Fruit fly (Drosophila melanogaster) whole organism, embryonic: ENCODE results near the gene CG6126.
A peak's percentile ranks its signal among the peaks of the same experiment; 100 is the strongest.

ENCODE experiments used
- Adf1 ChIP-seq: fragments of 200-800 bp; sonication (Bioruptor generic); IDR thresholded peaks from 2 replicates; pipeline ENCODE4 v1.3.6; 2022; ENCODE audit warnings: missing biosample characterization, missing genetic modification characterization
- CG10431 ChIP-seq: fragments of 200-800 bp; sonication (Bioruptor generic); optimal IDR thresholded peaks from 3 replicates; lab custom pipeline; 2018; ENCODE audit warnings: missing biosample characterization, mild to moderate bottlenecking, missing genetic modification characterization
- CG10543 ChIP-seq: fragments of 200-800 bp; sonication (Bioruptor generic); optimal IDR thresholded peaks from 3 replicates; lab custom pipeline; 2017; ENCODE audit warnings: missing biosample characterization, mild to moderate bottlenecking, missing genetic modification characterization, moderate library complexity
- CG10565 ChIP-seq: fragments of 200-800 bp; sonication (Bioruptor generic); optimal IDR thresholded peaks from 3 replicates; lab custom pipeline; 2016; ENCODE audit warnings: missing biosample characterization, mild to moderate bottlenecking, missing genetic modification characterization
- CG11093 ChIP-seq: fragments of 200-800 bp; sonication (Bioruptor generic); IDR thresholded peaks from 3 replicates; pipeline ENCODE4 v1.3.6; 2022; ENCODE audit warnings: missing biosample characterization, missing genetic modification characterization
- CG11504 ChIP-seq: fragments of 200-800 bp; sonication (Bioruptor generic); optimal IDR thresholded peaks from 3 replicates; lab custom pipeline; 2019; ENCODE audit warnings: missing biosample characterization, mild to moderate bottlenecking, missing genetic modification characterization, moderate library complexity
- CG11560 ChIP-seq: fragments of 200-800 bp; sonication (Bioruptor generic); IDR thresholded peaks from 3 replicates; pipeline ENCODE4 v1.3.6; 2022; ENCODE audit warnings: missing biosample characterization, missing genetic modification characterization
- CG12155 ChIP-seq: fragments of 200-800 bp; sonication (Bioruptor generic); optimal IDR thresholded peaks from 3 replicates; lab custom pipeline; 2016; ENCODE audit warnings: missing biosample characterization, missing genetic modification characterization
- CG12659 ChIP-seq: fragments of 200-800 bp; sonication (Bioruptor generic); optimal IDR thresholded peaks from 3 replicates; lab custom pipeline; 2017; ENCODE audit warnings: mild to moderate bottlenecking, missing biosample characterization, missing genetic modification reagents, missing genetic modification characterization
- CG13287 ChIP-seq: fragments of 200-800 bp; sonication (Bioruptor generic); IDR thresholded peaks from 2 replicates; pipeline ENCODE4 v1.3.6; 2022; ENCODE audit warnings: missing biosample characterization, missing genetic modification characterization; ENCODE audit not compliant: partially characterized antibody
- CG18011 ChIP-seq: fragments of 200-800 bp; sonication (Bioruptor generic); optimal IDR thresholded peaks from 2 replicates; lab custom pipeline; 2017; ENCODE audit warnings: missing biosample characterization, missing genetic modification characterization, mild to moderate bottlenecking, moderate library complexity, missing genotype
- CG18599 ChIP-seq: fragments of 200-800 bp; sonication (Bioruptor generic); optimal IDR thresholded peaks from 3 replicates; lab custom pipeline; 2017; ENCODE audit warnings: missing biosample characterization, missing genetic modification characterization, mild to moderate bottlenecking, moderate library complexity, missing genetic modification reagents
- CG31441 ChIP-seq: fragments of 200-800 bp; sonication (Bioruptor generic); IDR thresholded peaks from 2 replicates; pipeline ENCODE4 v1.3.6; 2022; ENCODE audit warnings: missing biosample characterization, missing genetic modification characterization
- CG3163 ChIP-seq: fragments of 200-800 bp; sonication (Bioruptor generic); optimal IDR thresholded peaks from 3 replicates; lab custom pipeline; 2016; ENCODE audit warnings: missing biosample characterization, missing genetic modification characterization
- CG34224 ChIP-seq: fragments of 200-800 bp; sonication (Bioruptor generic); IDR thresholded peaks from 3 replicates; pipeline ENCODE4 v1.3.6; 2022; ENCODE audit warnings: missing biosample characterization, missing genetic modification characterization; ENCODE audit not compliant: partially characterized antibody
- CG3726 ChIP-seq: fragments of 200-800 bp; sonication (Bioruptor generic); IDR thresholded peaks from 3 replicates; pipeline ENCODE4, ENCODE4 v1.3.6; 2022; ENCODE audit warnings: missing biosample characterization, missing genetic modification characterization
- CG6854 ChIP-seq: fragments of 200-800 bp; sonication (Bioruptor generic); optimal IDR thresholded peaks from 3 replicates; lab custom pipeline; 2017; ENCODE audit warnings: missing biosample characterization, mild to moderate bottlenecking, missing genetic modification characterization
- CG8290 ChIP-seq, 3 experiments: fragments of 200-800 bp; sonication (Bioruptor generic); optimal IDR thresholded peaks; 2 replicates each; lab custom pipeline; 2016 to 2019; ENCODE audit warnings: missing biosample characterization in 3 of 3, missing genetic modification characterization in 3 of 3, mild to moderate bottlenecking in 2 of 3, moderate library complexity in 1 of 3
- Dek ChIP-seq: fragments of 200-800 bp; sonication (Bioruptor generic); optimal IDR thresholded peaks from 3 replicates; lab custom pipeline; 2019; ENCODE audit warnings: missing biosample characterization, mild to moderate bottlenecking, missing genetic modification characterization, moderate library complexity
- Drgx ChIP-seq: fragments of 200-800 bp; sonication (Bioruptor generic); IDR thresholded peaks from 2 replicates; pipeline ENCODE4 v1.3.6; 2022; ENCODE audit warnings: missing biosample characterization, missing genetic modification characterization
- Ets65A ChIP-seq: fragments of 200-800 bp; sonication (Bioruptor generic); peaks from one replicate; lab custom pipeline; 2016; ENCODE audit warnings: missing biosample characterization, missing genetic modification characterization
- Fer1 ChIP-seq: fragments of 200-800 bp; sonication (Bioruptor generic); optimal IDR thresholded peaks from 2 replicates; lab custom pipeline; 2017; ENCODE audit warnings: missing biosample characterization, mild to moderate bottlenecking, missing genetic modification characterization
- Fer2 ChIP-seq: fragments of 200-800 bp; sonication (Bioruptor generic); optimal IDR thresholded peaks from 2 replicates; lab custom pipeline; 2018; ENCODE audit warnings: missing biosample characterization, mild to moderate bottlenecking, missing genetic modification characterization, moderate library complexity
- HLH54F ChIP-seq: fragments of 200-800 bp; sonication (Bioruptor generic); optimal IDR thresholded peaks from 3 replicates; lab custom pipeline; 2016; ENCODE audit warnings: missing biosample characterization, missing genetic modification characterization
- Hand ChIP-seq: fragments of 200-800 bp; sonication (Bioruptor generic); optimal IDR thresholded peaks from 2 replicates; lab custom pipeline; 2017; ENCODE audit warnings: mild to moderate bottlenecking, missing biosample characterization, missing genetic modification reagents, missing genetic modification characterization
- Hr78 ChIP-seq, 2 experiments: fragments of 200-800 bp in 1 of 2; fragments of >200 bp in 1 of 2; sonication (Bioruptor generic) in 1 of 2; optimal IDR thresholded peaks; 2 replicates each; lab custom pipeline; 2017 to 2019; ENCODE audit warnings: missing biosample characterization in 2 of 2, missing genetic modification characterization in 2 of 2, mild to moderate bottlenecking in 1 of 2, moderate library complexity in 1 of 2
- Med ChIP-seq: fragments of 200-800 bp; sonication (Bioruptor generic); peaks from one replicate; lab custom pipeline; 2016; ENCODE audit warnings: missing biosample characterization, missing genetic modification characterization, mild to moderate bottlenecking, inconsistent platforms, moderate library complexity
- Opbp ChIP-seq: fragments of 200-800 bp; sonication (Bioruptor generic); IDR thresholded peaks from 3 replicates; pipeline ENCODE4 v1.3.6; 2022; ENCODE audit warnings: missing biosample characterization, missing genetic modification characterization; ENCODE audit not compliant: partially characterized antibody
- Rx ChIP-seq: fragments of 200-800 bp; sonication (Bioruptor generic); IDR thresholded peaks from 2 replicates; pipeline ENCODE4 v1.3.6; 2022; ENCODE audit warnings: missing biosample characterization, missing genetic modification characterization
- Trl ChIP-seq, 3 experiments: fragments of >200 bp in 2 of 3; fragments of 200-800 bp in 1 of 3; sonication (Bioruptor generic) in 1 of 3; optimal IDR thresholded peaks; 2 replicates in 1 of 3; 3 replicates in 2 of 3; lab custom pipeline; 2016 to 2017; ENCODE audit warnings: missing biosample characterization in 1 of 3, missing genetic modification characterization in 1 of 3
- ato ChIP-seq: fragments of 200-800 bp; sonication (Bioruptor generic); IDR thresholded peaks from 2 replicates; pipeline ENCODE4 v1.3.6; 2022; ENCODE audit warnings: missing biosample characterization, missing genetic modification characterization; ENCODE audit not compliant: partially characterized antibody
- chinmo ChIP-seq: fragments of 200-800 bp; sonication (Bioruptor generic); IDR thresholded peaks from 4 replicates; pipeline ENCODE4 v1.3.6; 2022; ENCODE audit warnings: missing biosample characterization, missing genetic modification characterization; ENCODE audit not compliant: partially characterized antibody
- cwo ChIP-seq: fragments of 200-800 bp; sonication (Bioruptor generic); optimal IDR thresholded peaks from 3 replicates; lab custom pipeline; 2017; ENCODE audit warnings: missing biosample characterization, missing genetic modification characterization, mild to moderate bottlenecking, moderate library complexity, missing genetic modification reagents
- exex ChIP-seq: fragments of 200-800 bp; sonication (Bioruptor generic); optimal IDR thresholded peaks from 4 replicates; lab custom pipeline; 2018; ENCODE audit warnings: missing biosample characterization, mild to moderate bottlenecking, missing genetic modification characterization, moderate library complexity
- fd64A ChIP-seq: fragments of 200-800 bp; sonication (Bioruptor generic); optimal IDR thresholded peaks from 3 replicates; lab custom pipeline; 2018; ENCODE audit warnings: missing biosample characterization, mild to moderate bottlenecking, missing genetic modification characterization
- ftz-f1 ChIP-seq: fragments of 200-800 bp; sonication (Bioruptor generic); optimal IDR thresholded peaks from 2 replicates; lab custom pipeline; 2016; ENCODE audit warnings: missing biosample characterization, missing genetic modification characterization
- gsb-n ChIP-seq: fragments of 200-800 bp; sonication (Bioruptor generic); optimal IDR thresholded peaks from 3 replicates; lab custom pipeline; 2018; ENCODE audit warnings: missing biosample characterization, mild to moderate bottlenecking, missing genetic modification characterization
- hbn ChIP-seq: fragments of 200-800 bp; sonication (Bioruptor generic); IDR thresholded peaks from 2 replicates; pipeline ENCODE4 v1.3.6; 2022; ENCODE audit warnings: missing biosample characterization, missing genetic modification characterization; ENCODE audit not compliant: partially characterized antibody
- jigr1 ChIP-seq: fragments of 200-800 bp; sonication (Bioruptor generic); IDR thresholded peaks from 3 replicates; pipeline ENCODE4 v1.3.6; 2022; ENCODE audit warnings: missing biosample characterization, missing genetic modification characterization
- jumu ChIP-seq: fragments of 200-800 bp; sonication (Bioruptor generic); optimal IDR thresholded peaks from 3 replicates; lab custom pipeline; 2016; ENCODE audit warnings: missing biosample characterization, missing genetic modification characterization
- mirr ChIP-seq: fragments of 200-800 bp; sonication (Bioruptor generic); optimal IDR thresholded peaks from 3 replicates; lab custom pipeline; 2018; ENCODE audit warnings: missing biosample characterization, mild to moderate bottlenecking, missing genetic modification characterization
- nmo ChIP-seq: fragments of 200-800 bp; sonication (Bioruptor generic); optimal IDR thresholded peaks from 2 replicates; lab custom pipeline; 2018; ENCODE audit warnings: missing biosample characterization, mild to moderate bottlenecking, missing genetic modification characterization, moderate library complexity
- pita ChIP-seq: fragments of 200-800 bp; sonication (Bioruptor generic); optimal IDR thresholded peaks from 2 replicates; lab custom pipeline; 2017; ENCODE audit warnings: missing biosample characterization, mild to moderate bottlenecking, missing genetic modification characterization
- psq ChIP-seq: fragments of 200-800 bp; sonication (Bioruptor generic); optimal IDR thresholded peaks from 2 replicates; lab custom pipeline; 2017; ENCODE audit warnings: missing biosample characterization, missing genetic modification characterization
- pum ChIP-seq: fragments of 200-800 bp; sonication (Bioruptor generic); optimal IDR thresholded peaks from 2 replicates; lab custom pipeline; 2016; ENCODE audit warnings: missing biosample characterization, missing genetic modification characterization
- rib ChIP-seq: fragments of 200-800 bp; sonication (Bioruptor generic); IDR thresholded peaks from 2 replicates; pipeline ENCODE4 v1.3.6; 2022; ENCODE audit warnings: missing biosample characterization, missing genetic modification characterization
- so ChIP-seq: fragments of 200-800 bp; sonication (Bioruptor generic); IDR thresholded peaks from 3 replicates; pipeline ENCODE4 v1.3.6; 2022; ENCODE audit warnings: missing biosample characterization, missing genetic modification characterization
- toy ChIP-seq: fragments of 200-800 bp; sonication (Bioruptor generic); IDR thresholded peaks from 2 replicates; pipeline ENCODE4 v1.3.6; 2022; ENCODE audit warnings: missing biosample characterization, missing genetic modification characterization
- z ChIP-seq: fragments of 200-800 bp; sonication (Bioruptor generic); IDR thresholded peaks from 3 replicates; pipeline ENCODE4 v1.3.6; 2022; ENCODE audit warnings: missing biosample characterization, missing genetic modification characterization

The CG6126 gene

dm6 chr3R:16203025-16203421 lies at the start of gene CG6126, which contains the start of gene CG31287:
Gene CG6126 (minus strand): TSS chr3R:16203083.
Gene CG31287 (plus strand): TSS chr3R:16203371.
- TF ChIP-seq Fer2 (tag; lab: Kevin White, UChicago), result no peak
- no peak for TF ChIP-seq CG11560 (tag; lab: Robert Waterston, UW)
- TF ChIP-seq Drgx (GFP tag; lab: Robert Waterston, UW), result peak; percentile 19; the same call in 1 of the 2 replicates
- peak; percentile 26; the same call in 1 of the 3 replicates for TF ChIP-seq so (GFP tag; lab: Robert Waterston, UW)
- TF ChIP-seq CG34224 (GFP tag; lab: Robert Waterston, UW), result no peak
- TF ChIP-seq rib (GFP tag; lab: Robert Waterston, UW), result peak; percentile 16; the same call in 1 of the 2 replicates
- peak in 1 of 2 experiments; percentile 1 for TF ChIP-seq Hr78 (GFP tag; optimal IDR thresholded peaks at IDR 0.05; lab: Kevin White, UChicago)
- no peak for TF ChIP-seq fd64A (GFP tag; lab: Kevin White, UChicago)
- peak; percentile 11 for TF ChIP-seq Hand
- no peak for TF ChIP-seq CG18011
- no peak for TF ChIP-seq Fer1 (GFP tag; lab: Kevin White, UChicago)
- peak; percentile 69 for TF ChIP-seq CG3163 (GFP tag; lab: Kevin White, UChicago)
- no peak for TF ChIP-seq CG11093 (GFP tag; lab: Robert Waterston, UW)
- TF ChIP-seq Rx (GFP tag; lab: Robert Waterston, UW), result no peak
- 0 out of 2 replicates have a peak, but pooled peaks have one; percentile 16 for TF ChIP-seq hbn
- TF ChIP-seq chinmo, result peak; percentile 88; the same call in 1 of the 4 replicates
- no peak for TF ChIP-seq CG12659
- no peak for TF ChIP-seq toy (GFP tag; lab: Robert Waterston, UW)
- peak; percentile 18; the same call in 1 of the 2 replicates for TF ChIP-seq Adf1 (GFP tag; lab: Robert Waterston, UW)
- TF ChIP-seq Opbp (GFP tag; lab: Robert Waterston, UW), result no peak
- peak; percentile 9 for TF ChIP-seq cwo
- TF ChIP-seq Ets65A, result no peak
- TF ChIP-seq psq (GFP tag; lab: Kevin White, UChicago), result no peak
- 0 out of 2 replicates have a peak, but pooled peaks have one; percentile 12 for TF ChIP-seq CG13287 (GFP tag; lab: Robert Waterston, UW)
- no peak for TF ChIP-seq CG10565 (GFP tag; lab: Kevin White, UChicago)
- no peak for TF ChIP-seq CG12155 (GFP tag; lab: Kevin White, UChicago)
- no peak for TF ChIP-seq pita
- TF ChIP-seq Med (GFP tag; lab: Kevin White, UChicago), result peak; percentile 63
- peak in 1 of 2 experiments; percentile 77 for TF ChIP-seq Trl (optimal IDR thresholded peaks at IDR 0.05; lab: Kevin White, UChicago)
- no peak for TF ChIP-seq Trl (GFP tag; optimal IDR thresholded peaks at IDR 0.05; lab: Kevin White, UChicago)
- no peak for TF ChIP-seq jumu
- no peak for TF ChIP-seq ato (GFP tag; lab: Robert Waterston, UW)
- peak; percentile 80 for TF ChIP-seq z (GFP tag; lab: Robert Waterston, UW)

dm6 chr3R:16251926-16252287 lies 49.0 kb upstream of the CG6126 start:
- no peak for TF ChIP-seq CG3726 (GFP tag; lab: Robert Waterston, UW)
- TF ChIP-seq gsb-n, result no peak
- peak; percentile 71 for TF ChIP-seq Med (GFP tag; lab: Kevin White, UChicago)
- peak; percentile 68 for TF ChIP-seq CG10543 (GFP tag; lab: Kevin White, UChicago)
- no peak for TF ChIP-seq HLH54F (GFP tag; lab: Kevin White, UChicago)
- peak; percentile 12 for TF ChIP-seq CG18599
- no peak for TF ChIP-seq CG6854 (GFP tag; lab: Kevin White, UChicago)
- TF ChIP-seq mirr (GFP tag; lab: Kevin White, UChicago), result peak; percentile 12
- no peak for TF ChIP-seq CG31441
- peak; percentile 37 for TF ChIP-seq CG11504 (tag; lab: Kevin White, UChicago)
- TF ChIP-seq jigr1 (GFP tag; lab: Robert Waterston, UW), result no peak
- no peak for TF ChIP-seq exex (tag; lab: Kevin White, UChicago)
- TF ChIP-seq fd64A (GFP tag; lab: Kevin White, UChicago), result no peak
- no peak for TF ChIP-seq CG10431 (GFP tag; lab: Kevin White, UChicago)
- TF ChIP-seq pum, result no peak
- no peak for TF ChIP-seq nmo (GFP tag; lab: Kevin White, UChicago)
- TF ChIP-seq Dek (tag; lab: Kevin White, UChicago), result no peak
- no peak for TF ChIP-seq ftz-f1 (GFP tag; lab: Kevin White, UChicago)
- TF ChIP-seq Drgx (GFP tag; lab: Robert Waterston, UW), result no peak
- no peak for TF ChIP-seq CG8290 (GFP tag; optimal IDR thresholded peaks at IDR 0.05; lab: Kevin White, UChicago)
- peak in 1 of 2 experiments; percentile 69 for TF ChIP-seq CG8290 (tag; optimal IDR thresholded peaks at IDR 0.05; lab: Kevin White, UChicago)
